Worm (Caenorhabditis elegans) whole organism, late embryonic: Measurements from ENCODE around the gene F49C5.5.

Experiments used
- C08G9.2 ChIP-seq: sonication (generic microtip); optimal IDR thresholded peaks from 2 replicates; lab custom pipeline; 2016; ENCODE audit warnings: mild to moderate bottlenecking, missing genetic modification characterization, moderate library complexity, missing compliant biosample characterization
- F13H6.1 ChIP-seq: sonication (generic microtip); optimal IDR thresholded peaks from 2 replicates; lab custom pipeline; 2016; ENCODE audit warnings: missing genetic modification characterization, missing compliant biosample characterization
- K09A11.1 ChIP-seq: sonication (generic microtip); optimal IDR thresholded peaks from 2 replicates; lab custom pipeline; 2017; ENCODE audit warnings: antibody characterized with exemption, mild to moderate bottlenecking, missing genetic modification characterization, missing compliant biosample characterization; ENCODE audit not compliant: insufficient read depth
- ahr-1 ChIP-seq: sonication (generic microtip); optimal IDR thresholded peaks from 2 replicates; lab custom pipeline; 2016; ENCODE audit warnings: missing genetic modification characterization, missing compliant biosample characterization
- ama-1 ChIP-seq: fragments of 150-350 bp; optimal IDR thresholded peaks from 2 replicates; lab custom pipeline; 2014
- ceh-14 ChIP-seq: sonication (generic microtip); optimal IDR thresholded peaks from 2 replicates; lab custom pipeline; 2016; ENCODE audit warnings: missing genotype, missing genetic modification characterization, missing compliant biosample characterization
- ceh-2 ChIP-seq: sonication (generic microtip); optimal IDR thresholded peaks from 2 replicates; lab custom pipeline; 2016; ENCODE audit warnings: missing genotype, missing genetic modification characterization, missing compliant biosample characterization
- ceh-22 ChIP-seq: sonication (generic microtip); optimal IDR thresholded peaks from 2 replicates; lab custom pipeline; 2017; ENCODE audit warnings: missing biosample characterization, missing genetic modification characterization
- ceh-24 ChIP-seq: sonication (generic microtip); optimal IDR thresholded peaks from 2 replicates; lab custom pipeline; 2016; ENCODE audit warnings: mild to moderate bottlenecking, missing genetic modification characterization, missing compliant biosample characterization
- ceh-30 ChIP-seq: fragments of 150-350 bp; optimal IDR thresholded peaks from 2 replicates; lab custom pipeline; 2014; ENCODE audit warnings: missing biosample characterization, missing genetic modification characterization
- ceh-31 ChIP-seq: sonication (generic microtip); optimal IDR thresholded peaks from 2 replicates; lab custom pipeline; 2016; ENCODE audit warnings: missing genetic modification characterization, missing compliant biosample characterization
- ceh-34 ChIP-seq: sonication (generic microtip); optimal IDR thresholded peaks from 2 replicates; lab custom pipeline; 2016; ENCODE audit warnings: mild to moderate bottlenecking, missing genetic modification characterization, missing compliant biosample characterization
- ceh-45 ChIP-seq: fragments of 200-800 bp; sonication (Bioruptor generic); IDR thresholded peaks from 2 replicates; pipeline ENCODE4 v1.3.6; 2022; ENCODE audit warnings: missing genetic modification reagents, missing genetic modification characterization, missing compliant biosample characterization
- ceh-6 ChIP-seq: fragments of 200-800 bp; sonication (Bioruptor generic); optimal IDR thresholded peaks from 2 replicates; lab custom pipeline; 2018; ENCODE audit warnings: mild to moderate bottlenecking, missing genetic modification characterization, missing compliant biosample characterization
- ceh-9 ChIP-seq: sonication (generic microtip); optimal IDR thresholded peaks from 2 replicates; lab custom pipeline; 2016; ENCODE audit warnings: mild to moderate bottlenecking, missing genetic modification characterization, inconsistent platforms, missing compliant biosample characterization
- dmd-4 ChIP-seq: sonication (generic microtip); optimal IDR thresholded peaks from 2 replicates; lab custom pipeline; 2016; ENCODE audit warnings: borderline replicate concordance, missing genetic modification characterization, missing compliant biosample characterization
- elt-4 ChIP-seq: sonication (generic microtip); optimal IDR thresholded peaks from 2 replicates; lab custom pipeline; 2016; ENCODE audit warnings: missing genetic modification characterization, missing compliant biosample characterization
- eyg-1 ChIP-seq: sonication (generic microtip); optimal IDR thresholded peaks from 2 replicates; lab custom pipeline; 2016; ENCODE audit warnings: missing genotype, missing genetic modification characterization, missing compliant biosample characterization
- fax-1 ChIP-seq: sonication (generic microtip); optimal IDR thresholded peaks from 2 replicates; lab custom pipeline; 2016; ENCODE audit warnings: missing genotype, missing genetic modification characterization, missing compliant biosample characterization
- fkh-10 ChIP-seq: fragments of 150-350 bp; optimal IDR thresholded peaks from 2 replicates; lab custom pipeline; 2014; ENCODE audit warnings: missing biosample characterization, missing genetic modification reagents, missing genetic modification characterization
- hlh-13 ChIP-seq: fragments of 200-800 bp; sonication (Bioruptor generic); optimal IDR thresholded peaks from 2 replicates; lab custom pipeline; 2018; ENCODE audit warnings: mild to moderate bottlenecking, missing genetic modification characterization, missing compliant biosample characterization
- hlh-30 ChIP-seq: sonication (generic microtip); optimal IDR thresholded peaks from 2 replicates; lab custom pipeline; 2017; ENCODE audit warnings: antibody characterized with exemption, missing genetic modification characterization, missing compliant biosample characterization; ENCODE audit not compliant: insufficient read depth
- hlh-8 ChIP-seq: sonication (generic microtip); optimal IDR thresholded peaks from 2 replicates; lab custom pipeline; 2016; ENCODE audit warnings: missing genotype, missing genetic modification characterization, missing compliant biosample characterization
- lim-6 ChIP-seq: sonication (generic microtip); optimal IDR thresholded peaks from 2 replicates; lab custom pipeline; 2016; ENCODE audit warnings: missing genetic modification characterization, missing compliant biosample characterization
- mec-3 ChIP-seq: sonication (generic microtip); optimal IDR thresholded peaks from 2 replicates; lab custom pipeline; 2016; ENCODE audit warnings: borderline replicate concordance, missing genetic modification characterization, missing compliant biosample characterization
- nhr-232 ChIP-seq: sonication (generic microtip); optimal IDR thresholded peaks from 2 replicates; lab custom pipeline; 2016; ENCODE audit warnings: missing genetic modification characterization, missing compliant biosample characterization
- npax-4 ChIP-seq: sonication (generic microtip); optimal IDR thresholded peaks from 2 replicates; lab custom pipeline; 2016; ENCODE audit warnings: missing genetic modification characterization, missing compliant biosample characterization
- odd-2 ChIP-seq: sonication (generic microtip); optimal IDR thresholded peaks from 2 replicates; lab custom pipeline; 2017; ENCODE audit warnings: antibody characterized with exemption, mild to moderate bottlenecking, missing genetic modification characterization, missing compliant biosample characterization
- pag-3 ChIP-seq: sonication (generic microtip); optimal IDR thresholded peaks from 2 replicates; lab custom pipeline; 2016; ENCODE audit warnings: missing compliant biosample characterization, missing genetic modification characterization, borderline replicate concordance
- pat-9 ChIP-seq: fragments of 200-800 bp; sonication (Bioruptor generic); optimal IDR thresholded peaks from 2 replicates; lab custom pipeline; 2018; ENCODE audit warnings: mild to moderate bottlenecking, missing genetic modification characterization, moderate library complexity, missing compliant biosample characterization
- pha-4 ChIP-seq: fragments of 150-350 bp; optimal IDR thresholded peaks from 2 replicates; lab custom pipeline; 2018; ENCODE audit warnings: missing biosample characterization, missing genetic modification reagents, missing genetic modification characterization
- pros-1 ChIP-seq: fragments of 150-350 bp; optimal IDR thresholded peaks from 2 replicates; lab custom pipeline; 2014; ENCODE audit warnings: missing biosample characterization, missing genetic modification reagents, missing genetic modification characterization
- ref-2 ChIP-seq: sonication (generic microtip); optimal IDR thresholded peaks from 2 replicates; lab custom pipeline; 2016; ENCODE audit warnings: missing genetic modification characterization, missing compliant biosample characterization
- rnt-1 ChIP-seq: sonication (generic microtip); optimal IDR thresholded peaks from 2 replicates; lab custom pipeline; 2016; ENCODE audit warnings: missing genetic modification characterization, missing compliant biosample characterization
- sdc-2 ChIP-seq: sonication (generic microtip); optimal IDR thresholded peaks from 2 replicates; lab custom pipeline; 2016; ENCODE audit warnings: missing genotype, missing genetic modification characterization, missing compliant biosample characterization
- sox-2 ChIP-seq: fragments of 200-800 bp; sonication (Bioruptor generic); IDR thresholded peaks from 2 replicates; pipeline ENCODE4 v1.3.6; 2022; ENCODE audit warnings: missing genetic modification reagents, missing genetic modification characterization, missing compliant biosample characterization
- sox-4 ChIP-seq: sonication (generic microtip); optimal IDR thresholded peaks from 2 replicates; lab custom pipeline; 2017; ENCODE audit warnings: mild to moderate bottlenecking, missing genetic modification characterization, inconsistent platforms, missing compliant biosample characterization
- syd-9 ChIP-seq: sonication (generic microtip); optimal IDR thresholded peaks from 2 replicates; lab custom pipeline; 2016; ENCODE audit warnings: mild to moderate bottlenecking, missing genetic modification characterization, moderate library complexity, missing compliant biosample characterization
- tbx-2 ChIP-seq: sonication (generic microtip); optimal IDR thresholded peaks from 2 replicates; lab custom pipeline; 2016; ENCODE audit warnings: missing genetic modification characterization, missing compliant biosample characterization
- unc-3 ChIP-seq, 2 experiments: fragments of 200-800 bp in 1 of 2; sonication (Bioruptor generic) in 1 of 2; sonication (generic microtip) in 1 of 2; conservative IDR thresholded peaks in 1 of 2; optimal IDR thresholded peaks in 1 of 2; 2 replicates each; pipeline versions ENCODE4 v1.3.6 to Lab custom; 2016 to 2022; ENCODE audit warnings: missing compliant biosample characterization in 2 of 2, missing genetic modification characterization in 2 of 2, missing genetic modification reagents in 1 of 2
- unc-42 ChIP-seq: sonication (generic microtip); optimal IDR thresholded peaks from 2 replicates; lab custom pipeline; 2016; ENCODE audit warnings: missing genotype, missing genetic modification characterization, missing compliant biosample characterization
- unc-86 ChIP-seq: sonication (generic microtip); optimal IDR thresholded peaks from 2 replicates; lab custom pipeline; 2016; ENCODE audit warnings: missing genetic modification characterization, missing compliant biosample characterization
- zip-5 ChIP-seq: sonication (generic microtip); optimal IDR thresholded peaks from 2 replicates; lab custom pipeline; 2016; ENCODE audit warnings: missing genetic modification characterization, missing compliant biosample characterization

F49C5.5 gene

ce11 chrII:12546413-12546812 is at the start of gene F49C5.5, which contains the start of gene F49C5.10:
TSS of gene F49C5.5 (minus strand) at chrII:12546513.
TSS of gene F49C5.10 (plus strand) at chrII:12546756.
- TF ChIP-seq mec-3 (no peak), eyg-1 (tag; lab: Kevin White, UChicago) (no peak), C08G9.2 (no peak), ceh-31 (no peak), fax-1 (tag; lab: Kevin White, UChicago) (no peak), syd-9 (tag; lab: Kevin White, UChicago) (no peak), hlh-13 (GFP tag; lab: Kevin White, UChicago) (no peak), ceh-30 (no peak), elt-4 (tag; lab: Kevin White, UChicago) (no peak), ama-1 (no peak), ref-2 (tag; lab: Kevin White, UChicago) (no peak), pros-1 (tag; lab: Kevin White, UChicago) (no peak), unc-42 (tag; lab: Kevin White, UChicago) (no peak), tbx-2 (tag; lab: Kevin White, UChicago) (no peak), nhr-232 (tag; lab: Kevin White, UChicago) (no peak), pag-3 (tag; lab: Kevin White, UChicago) (no peak), lim-6 (tag; lab: Kevin White, UChicago) (no peak)

- TF ChIP-seq fkh-10 (GFP tag; lab: Kevin White, UChicago) (no peak), K09A11.1 (tag; lab: Kevin White, UChicago) (no peak), pros-1 (tag; lab: Kevin White, UChicago) (no peak), tbx-2 (tag; lab: Kevin White, UChicago) (no peak), unc-42 (tag; lab: Kevin White, UChicago) (no peak), ceh-14 (no peak), ceh-45 (GFP tag; lab: Robert Waterston, UW) (no peak), rnt-1 (tag; lab: Kevin White, UChicago) (no peak), zip-5 (tag; lab: Kevin White, UChicago) (no peak), syd-9 (tag; lab: Kevin White, UChicago) (no peak), ceh-31 (no peak), ref-2 (tag; lab: Kevin White, UChicago) (no peak), sdc-2 (tag; lab: Kevin White, UChicago) (no peak), unc-3 (GFP tag; conservative IDR thresholded peaks at IDR 0.05; lab: Robert Waterston, UW) (no peak), unc-3 (tag; optimal IDR thresholded peaks at IDR 0.05; lab: Kevin White, UChicago) (no peak), eyg-1 (tag; lab: Kevin White, UChicago) (no peak), pha-4 (tag; lab: Kevin White, UChicago) (no peak), hlh-30 (tag; lab: Kevin White, UChicago) (no peak), pat-9 (tag; lab: Kevin White, UChicago) (no peak), mec-3 (no peak)
These were observed 34.6 kb upstream of the F49C5.5 start, which contains the start of gene clec-4 for ce11 chrII:12580952-12581351. TSS of gene clec-4 (minus strand) at chrII:12581113.

ce11 chrII:12577754-12578153 is 31.4 kb upstream of the F49C5.5 start, which contains the start of gene clec-8:
TSS of gene clec-8 (minus strand) at chrII:12578061.
- TF ChIP-seq ceh-45 (GFP tag; lab: Robert Waterston, UW) (no peak), zip-5 (tag; lab: Kevin White, UChicago) (no peak), ahr-1 (tag; lab: Kevin White, UChicago) (no peak), F13H6.1 (no peak), hlh-13 (GFP tag; lab: Kevin White, UChicago) (no peak), ceh-9 (tag; lab: Kevin White, UChicago) (no peak), ceh-6 (GFP tag; lab: Kevin White, UChicago) (no peak), odd-2 (no peak), sox-4 (tag; lab: Kevin White, UChicago) (no peak), ceh-22 (tag; lab: Kevin White, UChicago) (no peak)
- TF ChIP-seq, all 69 proteins: peak for 0

- no peak for TF ChIP-seq tbx-2 (tag; lab: Kevin White, UChicago)
- no peak for TF ChIP-seq dmd-4
- no peak for TF ChIP-seq hlh-8 (tag; lab: Kevin White, UChicago)
- TF ChIP-seq npax-4 = no peak
- TF ChIP-seq ceh-24 = no peak
- TF ChIP-seq ceh-2 (tag; lab: Kevin White, UChicago) = no peak
- no peak for TF ChIP-seq sox-2 (GFP tag; lab: Robert Waterston, UW)
- TF ChIP-seq ceh-34 = no peak
- no peak for TF ChIP-seq unc-86 (tag; lab: Kevin White, UChicago)
- TF ChIP-seq ceh-31 = no peak
- TF ChIP-seq pat-9 (tag; lab: Kevin White, UChicago) = no peak
These were observed 28.4 kb upstream of the F49C5.5 start, which contains the start of gene Y38E10A.3 for ce11 chrII:12574668-12575067. TSS of gene Y38E10A.3 (minus strand) at chrII:12574768.
